Worm (Caenorhabditis elegans) whole organism, early embryonic: ENCODE data around the gene frpr-4.

Experiments used
- B0310.2 ChIP-seq: sonication (generic microtip); optimal IDR thresholded peaks from 2 replicates; lab custom pipeline; 2016; ENCODE audit warnings: mild to moderate bottlenecking, missing genetic modification characterization, missing compliant biosample characterization
- F13C5.2 ChIP-seq: sonication (generic microtip); optimal IDR thresholded peaks from 2 replicates; lab custom pipeline; 2017; ENCODE audit warnings: mild to moderate bottlenecking, missing genetic modification characterization, inconsistent platforms, missing compliant biosample characterization
- ama-1 ChIP-seq: fragments of 150-350 bp; optimal IDR thresholded peaks from 2 replicates; lab custom pipeline; 2014
- ceh-13 ChIP-seq: fragments of 200-800 bp; sonication (Bioruptor generic); optimal IDR thresholded peaks from 2 replicates; lab custom pipeline; 2018; ENCODE audit warnings: mild to moderate bottlenecking, missing genetic modification characterization, missing compliant biosample characterization
- ceh-36 ChIP-seq: sonication (generic microtip); optimal IDR thresholded peaks from 2 replicates; lab custom pipeline; 2016; ENCODE audit warnings: missing genetic modification characterization, inconsistent platforms, missing compliant biosample characterization
- ets-7 ChIP-seq: sonication (generic microtip); optimal IDR thresholded peaks from 2 replicates; lab custom pipeline; 2016; ENCODE audit warnings: missing genotype, missing genetic modification characterization, missing compliant biosample characterization
- hmbx-1 ChIP-seq: sonication (generic microtip); optimal IDR thresholded peaks from 2 replicates; lab custom pipeline; 2016; ENCODE audit warnings: mild to moderate bottlenecking, missing genetic modification characterization, missing compliant biosample characterization
- hmg-4 ChIP-seq: fragments of 200-800 bp; sonication (Bioruptor generic); optimal IDR thresholded peaks from 2 replicates; lab custom pipeline; 2018; ENCODE audit warnings: mild to moderate bottlenecking, missing genetic modification characterization, missing compliant biosample characterization
- hnd-1 ChIP-seq: sonication (generic microtip); optimal IDR thresholded peaks from 2 replicates; lab custom pipeline; 2016; ENCODE audit warnings: missing genetic modification characterization, missing compliant biosample characterization
- pes-1 ChIP-seq: fragments of 200-800 bp; sonication (Bioruptor generic); IDR thresholded peaks from 2 replicates; pipeline ENCODE4 v1.3.6; 2022; ENCODE audit warnings: missing genetic modification reagents, missing genetic modification characterization, missing compliant biosample characterization
- scrt-1 ChIP-seq: fragments of 200-800 bp; sonication (Bioruptor generic); IDR thresholded peaks from 2 replicates; pipeline ENCODE4 v1.3.6; 2022; ENCODE audit warnings: missing genetic modification characterization, missing compliant biosample characterization
- sea-1 ChIP-seq: fragments of 200-800 bp; sonication (Bioruptor generic); conservative IDR thresholded peaks from 2 replicates; pipeline ENCODE4 v1.3.6; 2022; ENCODE audit warnings: missing genetic modification characterization, missing compliant biosample characterization
- tbx-11 ChIP-seq: fragments of 200-800 bp; sonication (Bioruptor generic); IDR thresholded peaks from 2 replicates; pipeline ENCODE4 v1.3.6; 2022; ENCODE audit warnings: missing genetic modification characterization, missing compliant biosample characterization
- tbx-37 ChIP-seq: fragments of 200-800 bp; sonication (Bioruptor generic); conservative IDR thresholded peaks from 2 replicates; pipeline ENCODE4 v1.3.6; 2022; ENCODE audit warnings: missing genetic modification reagents, missing genetic modification characterization, missing compliant biosample characterization

- TF ChIP-seq ets-7 (no peak), ama-1 (lab: Kevin White, UChicago) (no peak), B0310.2 (tag; lab: Kevin White, UChicago) (no peak), hnd-1 (tag; lab: Kevin White, UChicago) (no peak), scrt-1 (no peak), F13C5.2 (no peak), hmbx-1 (tag; lab: Kevin White, UChicago) (no peak), sea-1 (GFP tag; lab: Robert Waterston, UW) (no peak), pes-1 (no peak), hmg-4 (GFP tag; lab: Kevin White, UChicago) (no peak), tbx-37 (GFP tag; lab: Robert Waterston, UW) (no peak), ceh-13 (no peak), ceh-36 (no peak), tbx-11 (GFP tag; lab: Robert Waterston, UW) (no peak)
These were observed 27.5 kb upstream of the frpr-4 start for ce11 chrII:5282740-5283281.
